Fruit fly (Drosophila melanogaster) whole organism, adult: Measurements from ENCODE around the gene mfas.

Experiments
- CG11617 ChIP-seq: fragments of 200-800 bp; sonication (Bioruptor generic); optimal IDR thresholded peaks from 2 replicates; lab custom pipeline; 2017; ENCODE audit warnings: mild to moderate bottlenecking, missing biosample characterization, missing genetic modification reagents, missing genetic modification characterization
- CG12768 ChIP-seq: fragments of 200-800 bp; sonication (Bioruptor generic); optimal IDR thresholded peaks from 2 replicates; lab custom pipeline; 2017; ENCODE audit warnings: missing biosample characterization, missing genetic modification characterization, mild to moderate bottlenecking, moderate library complexity, missing genetic modification reagents
- CG14711 ChIP-seq: fragments of 200-800 bp; sonication (Bioruptor generic); optimal IDR thresholded peaks from 2 replicates; lab custom pipeline; 2018; ENCODE audit warnings: missing biosample characterization, mild to moderate bottlenecking, missing genetic modification characterization, moderate library complexity
- CG1620 ChIP-seq: fragments of 200-800 bp; sonication (Bioruptor generic); optimal IDR thresholded peaks from 2 replicates; lab custom pipeline; 2016; ENCODE audit warnings: missing biosample characterization, missing genetic modification characterization
- CG33017 ChIP-seq: fragments of 200-800 bp; sonication (Bioruptor generic); optimal IDR thresholded peaks from 2 replicates; lab custom pipeline; 2018; ENCODE audit warnings: missing biosample characterization, mild to moderate bottlenecking, missing genetic modification characterization, moderate library complexity
- CG5204 ChIP-seq: fragments of 200-800 bp; sonication (Bioruptor generic); optimal IDR thresholded peaks from 2 replicates; lab custom pipeline; 2016; ENCODE audit warnings: missing biosample characterization, missing genetic modification characterization
- CG7045 ChIP-seq: fragments of 200-800 bp; sonication (Bioruptor generic); optimal IDR thresholded peaks from 2 replicates; lab custom pipeline; 2017; ENCODE audit warnings: missing biosample characterization, mild to moderate bottlenecking, missing genetic modification characterization
- CG7101 ChIP-seq: fragments of 200-800 bp; sonication (Bioruptor generic); optimal IDR thresholded peaks from 2 replicates; lab custom pipeline; 2018; ENCODE audit warnings: missing biosample characterization, mild to moderate bottlenecking, missing genetic modification characterization, moderate library complexity
- Clk ChIP-seq: fragments of 200-800 bp; sonication (Bioruptor generic); optimal IDR thresholded peaks from 2 replicates; lab custom pipeline; 2017; ENCODE audit warnings: missing biosample characterization, missing genetic modification characterization
- Crg-1 ChIP-seq: fragments of 200-800 bp; sonication (Bioruptor generic); optimal IDR thresholded peaks from 2 replicates; lab custom pipeline; 2016; ENCODE audit warnings: missing biosample characterization, missing genetic modification characterization
- Hr96 ChIP-seq: fragments of 200-800 bp; sonication (Bioruptor generic); optimal IDR thresholded peaks from 2 replicates; lab custom pipeline; 2016; ENCODE audit warnings: missing biosample characterization, missing genetic modification characterization
- Mnt ChIP-seq: fragments of 200-800 bp; sonication (Bioruptor generic); optimal IDR thresholded peaks from 2 replicates; lab custom pipeline; 2016; ENCODE audit warnings: missing biosample characterization, mild to moderate bottlenecking, missing genetic modification characterization
- bab1 ChIP-seq: fragments of 200-800 bp; sonication (Bioruptor generic); optimal IDR thresholded peaks from 3 replicates; lab custom pipeline; 2019; ENCODE audit warnings: missing biosample characterization, mild to moderate bottlenecking, missing genetic modification characterization, moderate library complexity
- cic ChIP-seq: fragments of 200-800 bp; sonication (Bioruptor generic); optimal IDR thresholded peaks from 2 replicates; lab custom pipeline; 2017; ENCODE audit warnings: missing biosample characterization, mild to moderate bottlenecking, missing genetic modification characterization, moderate library complexity
- cnc ChIP-seq, 2 experiments: fragments of >200 bp; optimal IDR thresholded peaks; 2 replicates each; lab custom pipeline; 2017
- kay ChIP-seq: fragments of 200-800 bp; sonication (Bioruptor generic); peaks from one replicate; lab custom pipeline; 2016; ENCODE audit warnings: missing biosample characterization, missing genetic modification characterization, borderline replicate concordance
- ovo ChIP-seq: fragments of 200-800 bp; sonication (Bioruptor generic); optimal IDR thresholded peaks from 2 replicates; lab custom pipeline; 2016; ENCODE audit warnings: missing biosample characterization, missing genetic modification characterization
- pad ChIP-seq: fragments of 200-800 bp; sonication (Bioruptor generic); optimal IDR thresholded peaks from 3 replicates; lab custom pipeline; 2017; ENCODE audit warnings: missing biosample characterization, missing genetic modification characterization, mild to moderate bottlenecking, moderate library complexity, missing genetic modification reagents
- tj ChIP-seq: fragments of 200-800 bp; sonication (Bioruptor generic); optimal IDR thresholded peaks from 3 replicates; lab custom pipeline; 2017; ENCODE audit warnings: missing biosample characterization, mild to moderate bottlenecking, missing genetic modification characterization, moderate library complexity
- toe ChIP-seq: fragments of 200-800 bp; sonication (Bioruptor generic); optimal IDR thresholded peaks from 2 replicates; lab custom pipeline; 2016; ENCODE audit warnings: missing biosample characterization, missing genetic modification characterization

mfas gene

DNA sequence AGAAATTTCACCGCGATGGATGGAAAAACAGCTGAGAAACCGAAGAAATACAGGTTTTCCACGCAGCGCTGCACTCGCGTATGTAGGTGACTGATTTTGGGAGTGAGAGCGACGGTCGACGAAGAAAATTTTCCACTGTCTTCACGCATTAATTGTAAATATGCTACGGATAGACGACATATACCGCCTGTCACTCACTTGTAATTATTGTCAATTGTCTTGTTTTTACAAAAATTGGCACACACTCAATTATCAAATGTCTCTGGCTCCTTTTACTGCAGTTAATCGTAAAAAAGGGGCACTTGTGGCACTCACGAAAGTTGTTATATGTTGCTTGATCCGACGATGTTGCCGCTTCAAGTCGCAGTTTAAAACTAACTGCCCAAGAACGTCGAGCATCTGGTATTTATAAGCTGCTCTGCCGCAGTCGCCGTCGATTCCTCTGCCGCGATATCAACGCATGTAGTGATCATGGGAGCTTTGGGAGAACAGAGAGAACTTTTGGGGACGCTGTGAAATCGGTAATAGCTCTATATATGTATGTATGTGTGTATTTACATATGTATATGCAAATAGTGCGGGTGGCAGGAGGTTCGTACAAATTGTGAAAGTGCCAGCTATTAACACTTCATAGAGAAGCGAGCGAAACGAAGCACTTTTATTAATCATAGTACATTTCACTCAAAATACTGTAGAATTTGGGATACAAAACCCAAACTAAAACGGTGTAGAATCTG is at the start of gene mfas:
Gene mfas (minus strand): TSS at position 382 of the 737 bp plus-strand sequence.
- TF ChIP-seq toe (GFP tag; lab: Kevin White, UChicago) (no peak), CG12768 (GFP tag; lab: Kevin White, UChicago) (peak; percentile 26), Mnt (GFP tag; lab: Kevin White, UChicago) (no peak), tj (peak; percentile 2)

DNA sequence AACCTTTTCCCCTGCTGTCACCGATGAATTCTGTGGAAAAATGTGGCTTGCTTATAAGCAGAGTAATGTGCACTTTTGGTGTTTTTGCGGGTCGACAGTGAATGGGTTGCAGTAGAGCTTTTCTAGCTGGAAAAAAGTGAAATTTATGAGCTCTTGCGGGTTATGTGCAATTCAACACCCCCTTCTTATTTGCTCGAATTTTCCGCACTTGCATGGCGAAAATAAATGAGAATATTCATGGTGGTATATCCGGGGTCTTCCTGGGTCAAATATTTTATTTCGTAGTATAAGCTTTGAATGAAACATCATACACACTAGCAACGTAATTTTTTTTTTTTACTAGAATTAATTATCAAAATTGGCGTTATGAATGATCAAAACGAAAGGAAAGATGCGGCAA is 47.1 kb upstream of the mfas start, which contains the start of gene CG14736:
Gene CG14736 (plus strand): TSS at position 301 of the 400 bp plus-strand sequence.
- no peak for TF ChIP-seq CG14711 (tag; lab: Kevin White, UChicago)
- no peak for TF ChIP-seq pad (GFP tag; lab: Kevin White, UChicago)
- no peak for TF ChIP-seq Hr96 (GFP tag; lab: Kevin White, UChicago)
- no peak for TF ChIP-seq Crg-1 (GFP tag; lab: Kevin White, UChicago)
- TF ChIP-seq kay: no peak
- TF ChIP-seq cnc (optimal IDR thresholded peaks at IDR 0.05; lab: Kevin White, UChicago): no peak
- TF ChIP-seq CG7101 (tag; lab: Kevin White, UChicago): no peak

DNA sequence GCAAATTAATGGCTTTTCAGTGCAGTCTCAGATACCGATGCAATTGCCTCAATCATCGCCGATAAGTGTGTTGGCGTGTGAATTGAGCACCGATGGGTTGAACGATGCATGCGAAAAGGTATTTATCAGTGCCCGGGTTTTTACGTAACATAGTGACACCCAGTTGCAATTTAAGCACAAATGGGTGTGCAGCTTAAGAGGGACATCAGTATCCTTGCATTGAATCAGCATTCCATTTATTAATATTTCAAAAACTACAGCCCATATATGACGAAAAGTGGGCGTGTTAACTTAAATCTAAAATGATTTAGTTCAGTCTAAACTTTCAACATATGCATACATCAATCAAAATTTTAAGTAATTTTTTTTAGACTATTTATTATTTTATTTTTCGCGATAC is 39.7 kb upstream of the mfas start, which contains the start of gene ssp5:
Gene ssp5 (plus strand): TSS at position 301 of the 400 bp plus-strand sequence.
- TF ChIP-seq CG7101 (tag; lab: Kevin White, UChicago) (no peak), cic (GFP tag; lab: Kevin White, UChicago) (no peak), CG5204 (GFP tag; lab: Kevin White, UChicago) (no peak), Crg-1 (GFP tag; lab: Kevin White, UChicago) (no peak), CG14711 (tag; lab: Kevin White, UChicago) (no peak), ovo (no peak), bab1 (GFP tag; lab: Kevin White, UChicago) (no peak), Hr96 (GFP tag; lab: Kevin White, UChicago) (no peak), CG1620 (GFP tag; lab: Kevin White, UChicago) (no peak), tj (no peak), cnc (optimal IDR thresholded peaks at IDR 0.05; lab: Kevin White, UChicago) (no peak), kay (no peak), CG11617 (GFP tag; lab: Kevin White, UChicago) (no peak), CG33017 (no peak), CG12768 (GFP tag; lab: Kevin White, UChicago) (no peak), Clk (GFP tag; lab: Kevin White, UChicago) (no peak), toe (GFP tag; lab: Kevin White, UChicago) (no peak)

DNA sequence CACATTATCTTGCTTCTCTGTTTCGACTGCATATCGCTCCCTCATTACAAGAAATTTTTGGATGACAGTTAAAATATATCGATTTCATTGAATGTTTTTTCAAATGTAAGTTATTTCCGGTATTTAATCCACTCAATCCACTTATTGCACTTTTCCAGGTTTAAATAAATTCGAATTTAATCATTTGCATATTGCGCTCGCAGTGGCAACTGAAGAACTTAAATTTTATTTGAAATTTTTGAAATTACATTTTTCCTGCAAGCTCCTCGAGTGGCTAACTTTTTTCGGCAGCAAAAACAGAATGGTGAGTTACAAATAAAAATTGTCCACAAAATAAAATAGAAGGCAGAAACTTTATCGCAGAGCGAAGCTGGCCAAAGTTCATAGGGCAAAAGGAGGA is 38.5 kb upstream of the mfas start, which contains the start of the genes CG31358, CG42504 and CG42505:
Gene CG31358 (minus strand): TSS at position 101 of the 400 bp plus-strand sequence.
Gene CG42504 (minus strand): TSS at position 101 of the 400 bp plus-strand sequence.
Gene CG42505 (minus strand): TSS at position 101 of the 400 bp plus-strand sequence.
- TF ChIP-seq CG33017 (no peak), CG14711 (tag; lab: Kevin White, UChicago) (no peak), CG12768 (GFP tag; lab: Kevin White, UChicago) (no peak), CG1620 (GFP tag; lab: Kevin White, UChicago) (no peak), cnc (optimal IDR thresholded peaks at IDR 0.05; lab: Kevin White, UChicago) (no peak), Hr96 (GFP tag; lab: Kevin White, UChicago) (no peak), kay (no peak), bab1 (GFP tag; lab: Kevin White, UChicago) (no peak), CG7101 (tag; lab: Kevin White, UChicago) (no peak), CG5204 (GFP tag; lab: Kevin White, UChicago) (no peak), CG11617 (GFP tag; lab: Kevin White, UChicago) (no peak), Crg-1 (GFP tag; lab: Kevin White, UChicago) (no peak), Mnt (GFP tag; lab: Kevin White, UChicago) (no peak), ovo (no peak), cic (GFP tag; lab: Kevin White, UChicago) (no peak), pad (GFP tag; lab: Kevin White, UChicago) (no peak)

DNA sequence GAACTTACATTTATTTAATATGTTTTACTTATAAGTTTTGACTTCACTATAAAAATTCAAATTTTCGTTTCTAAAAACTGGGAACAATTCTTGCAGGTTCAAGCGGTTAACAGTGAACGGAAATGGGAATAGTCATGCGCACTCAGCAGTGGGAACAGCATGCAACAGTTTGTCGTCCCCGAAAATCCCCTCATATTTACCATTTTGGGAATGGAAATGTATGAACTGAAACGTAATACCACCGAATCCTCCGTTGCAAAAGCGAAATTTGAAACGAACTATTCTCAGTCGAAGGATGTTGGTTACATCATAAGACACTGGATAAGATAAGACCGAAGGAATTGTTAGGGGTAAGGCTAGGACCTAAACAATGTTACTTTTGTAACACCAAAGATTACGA is 27.9 kb upstream of the mfas start:
- TF ChIP-seq Mnt (GFP tag; lab: Kevin White, UChicago) (no peak), kay (no peak), pad (GFP tag; lab: Kevin White, UChicago) (peak; percentile 85)

DNA sequence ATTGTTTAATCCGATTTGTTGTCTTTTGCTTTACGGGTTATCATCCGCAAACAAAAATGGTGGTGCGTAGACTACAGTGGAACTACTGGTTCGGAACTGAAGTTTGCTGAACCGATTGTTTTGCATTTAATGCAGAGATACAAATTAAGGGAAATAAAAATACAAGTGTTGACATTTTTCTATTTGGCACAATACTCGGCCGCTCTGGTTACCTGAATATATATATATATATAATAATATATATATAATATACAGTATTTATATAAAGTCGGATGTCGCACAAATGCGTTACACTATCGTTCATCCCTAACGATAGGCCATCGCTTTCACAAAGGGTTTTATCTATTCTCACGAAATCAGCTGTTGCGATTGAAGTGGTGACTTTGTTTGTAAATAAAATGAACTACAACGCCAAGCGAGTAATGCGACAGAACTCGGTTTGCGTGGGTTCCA is 23.7 kb upstream of the mfas start, which contains the start of the genes DCAF12 and Spt3:
Gene DCAF12 (minus strand): TSS at position 204 of the 453 bp plus-strand sequence.
Gene Spt3 (plus strand): TSS at position 329 of the 453 bp plus-strand sequence.
- TF ChIP-seq Mnt (GFP tag; lab: Kevin White, UChicago): peak; percentile 14
- peak; percentile 66 for TF ChIP-seq bab1 (GFP tag; lab: Kevin White, UChicago)
- peak; percentile 49 for TF ChIP-seq CG7101 (tag; lab: Kevin White, UChicago)
- no peak for TF ChIP-seq CG5204 (GFP tag; lab: Kevin White, UChicago)
- TF ChIP-seq cnc (optimal IDR thresholded peaks at IDR 0.05; lab: Kevin White, UChicago): no peak
- TF ChIP-seq cic (GFP tag; lab: Kevin White, UChicago): no peak
- peak; percentile 55 for TF ChIP-seq CG7045
- TF ChIP-seq CG11617 (GFP tag; lab: Kevin White, UChicago): peak; percentile 54
- TF ChIP-seq Hr96 (GFP tag; lab: Kevin White, UChicago): peak; percentile 47
- peak; percentile 75 for TF ChIP-seq toe (GFP tag; lab: Kevin White, UChicago)
- no peak for TF ChIP-seq CG1620 (GFP tag; lab: Kevin White, UChicago)
- TF ChIP-seq Crg-1 (GFP tag; lab: Kevin White, UChicago): no peak
- peak; percentile 53 for TF ChIP-seq CG14711 (tag; lab: Kevin White, UChicago)
- TF ChIP-seq tj: peak; percentile 8
- peak; percentile 47 for TF ChIP-seq pad (GFP tag; lab: Kevin White, UChicago)
- peak; percentile 32 for TF ChIP-seq Clk (GFP tag; lab: Kevin White, UChicago)
- no peak for TF ChIP-seq kay
- peak; percentile 5 for TF ChIP-seq CG33017
- peak; percentile 34 for TF ChIP-seq ovo
- peak; percentile 48 for TF ChIP-seq CG12768 (GFP tag; lab: Kevin White, UChicago)
